Worm (Caenorhabditis elegans) whole organism, early embryonic: Measurements from ENCODE around the gene C06C3.3.

Experiments
- F13C5.2 ChIP-seq: sonication (generic microtip); optimal IDR thresholded peaks from 2 replicates; lab custom pipeline; 2017; ENCODE audit warnings: mild to moderate bottlenecking, missing genetic modification characterization, inconsistent platforms, missing compliant biosample characterization
- ama-1 ChIP-seq: fragments of 150-350 bp; optimal IDR thresholded peaks from 2 replicates; lab custom pipeline; 2014
- ceh-13 ChIP-seq: fragments of 200-800 bp; sonication (Bioruptor generic); optimal IDR thresholded peaks from 2 replicates; lab custom pipeline; 2018; ENCODE audit warnings: mild to moderate bottlenecking, missing genetic modification characterization, missing compliant biosample characterization
- ceh-36 ChIP-seq: sonication (generic microtip); optimal IDR thresholded peaks from 2 replicates; lab custom pipeline; 2016; ENCODE audit warnings: missing genetic modification characterization, inconsistent platforms, missing compliant biosample characterization
- flt-1 ChIP-seq: fragments of 200-800 bp; sonication (Bioruptor generic); IDR thresholded peaks from 2 replicates; pipeline ENCODE4 v1.3.6; 2022; ENCODE audit warnings: missing genetic modification characterization, missing compliant biosample characterization
- hmbx-1 ChIP-seq: sonication (generic microtip); optimal IDR thresholded peaks from 2 replicates; lab custom pipeline; 2016; ENCODE audit warnings: mild to moderate bottlenecking, missing genetic modification characterization, missing compliant biosample characterization
- pes-1 ChIP-seq: fragments of 200-800 bp; sonication (Bioruptor generic); IDR thresholded peaks from 2 replicates; pipeline ENCODE4 v1.3.6; 2022; ENCODE audit warnings: missing genetic modification reagents, missing genetic modification characterization, missing compliant biosample characterization
- scrt-1 ChIP-seq: fragments of 200-800 bp; sonication (Bioruptor generic); IDR thresholded peaks from 2 replicates; pipeline ENCODE4 v1.3.6; 2022; ENCODE audit warnings: missing genetic modification characterization, missing compliant biosample characterization
- sea-1 ChIP-seq: fragments of 200-800 bp; sonication (Bioruptor generic); conservative IDR thresholded peaks from 2 replicates; pipeline ENCODE4 v1.3.6; 2022; ENCODE audit warnings: missing genetic modification characterization, missing compliant biosample characterization
- tbx-37 ChIP-seq: fragments of 200-800 bp; sonication (Bioruptor generic); conservative IDR thresholded peaks from 2 replicates; pipeline ENCODE4 v1.3.6; 2022; ENCODE audit warnings: missing genetic modification reagents, missing genetic modification characterization, missing compliant biosample characterization
- tra-4 ChIP-seq: sonication (generic microtip); optimal IDR thresholded peaks from 2 replicates; lab custom pipeline; 2017; ENCODE audit warnings: missing genetic modification characterization, missing compliant biosample characterization

DNA sequence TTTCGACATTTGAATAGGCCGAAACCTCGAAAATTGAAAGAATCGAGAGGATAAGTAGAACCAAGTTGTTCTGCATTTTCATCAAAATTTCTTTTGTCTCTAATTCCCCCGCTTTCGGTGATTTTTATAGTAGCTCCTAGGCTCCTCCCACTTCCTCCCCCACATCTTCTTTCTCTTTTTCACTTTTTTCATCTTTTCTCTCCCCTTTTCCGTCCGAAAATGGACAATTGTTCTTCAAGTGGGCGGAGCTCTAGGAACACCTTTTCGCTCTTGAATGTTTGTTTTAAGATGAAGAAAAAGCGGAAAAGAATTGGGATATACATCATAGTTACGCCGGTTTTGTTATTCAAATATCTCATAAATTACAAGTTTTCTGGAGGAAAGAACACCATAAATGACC, 25.8 kb downstream of the C06C3.3 start, which contains the start of gene F42A8.1:
- TF ChIP-seq ceh-13 (no peak), hmbx-1 (tag; lab: Kevin White, UChicago) (no peak), scrt-1 (GFP tag; lab: Robert Waterston, UW) (no peak), sea-1 (GFP tag; lab: Robert Waterston, UW) (0 out of 2 replicates have a peak, but pooled peaks have one; percentile 44), tbx-37 (GFP tag; lab: Robert Waterston, UW) (no peak), ama-1 (no peak), F13C5.2 (tag; lab: Kevin White, UChicago) (no peak), ceh-36 (tag; lab: Kevin White, UChicago) (no peak), tra-4 (tag; lab: Kevin White, UChicago) (no peak), flt-1 (GFP tag; lab: Robert Waterston, UW) (no peak), pes-1 (GFP tag; lab: Robert Waterston, UW) (no peak)
